Fruit fly (Drosophila melanogaster) whole organism, embryonic: ENCODE data around the gene CG3748.
A peak's percentile ranks its signal among the peaks of the same experiment; 100 is the strongest.

Experiments
- Abd-B ChIP-seq: fragments of 200-800 bp; sonication (Bioruptor generic); optimal IDR thresholded peaks from 2 replicates; lab custom pipeline; 2018; ENCODE audit warnings: missing biosample characterization, mild to moderate bottlenecking, missing genetic modification characterization, moderate library complexity
- Antp ChIP-seq: fragments of 200-800 bp; sonication (Bioruptor generic); optimal IDR thresholded peaks from 3 replicates; lab custom pipeline; 2016; ENCODE audit warnings: missing biosample characterization, missing genetic modification characterization
- BEAF-32 ChIP-seq: fragments of 200-800 bp; sonication (Bioruptor generic); optimal IDR thresholded peaks from 3 replicates; lab custom pipeline; 2017; ENCODE audit warnings: missing biosample characterization, missing genetic modification characterization, mild to moderate bottlenecking, moderate library complexity, missing genetic modification reagents
- BtbVII ChIP-seq: fragments of 200-800 bp; sonication (Bioruptor generic); optimal IDR thresholded peaks from 3 replicates; lab custom pipeline; 2017; ENCODE audit warnings: missing biosample characterization, mild to moderate bottlenecking, missing genetic modification characterization
- CG10267 ChIP-seq: fragments of 200-800 bp; sonication (Bioruptor generic); optimal IDR thresholded peaks from 2 replicates; lab custom pipeline; 2018; ENCODE audit warnings: missing biosample characterization, mild to moderate bottlenecking, missing genetic modification characterization, moderate library complexity
- CG10462 ChIP-seq: fragments of 200-800 bp; sonication (Bioruptor generic); optimal IDR thresholded peaks from 2 replicates; lab custom pipeline; 2016; ENCODE audit warnings: missing biosample characterization, missing genetic modification characterization
- CG12391 ChIP-seq: fragments of 200-800 bp; sonication (Bioruptor generic); optimal IDR thresholded peaks from 3 replicates; lab custom pipeline; 2018; ENCODE audit warnings: missing biosample characterization, mild to moderate bottlenecking, missing genetic modification characterization, moderate library complexity
- CG13894 ChIP-seq: fragments of 200-800 bp; sonication (Bioruptor generic); optimal IDR thresholded peaks from 3 replicates; lab custom pipeline; 2018; ENCODE audit warnings: missing biosample characterization, mild to moderate bottlenecking, missing genetic modification characterization, moderate library complexity
- CG15514 ChIP-seq: fragments of 200-800 bp; sonication (Bioruptor generic); optimal IDR thresholded peaks from 3 replicates; lab custom pipeline; 2017; ENCODE audit warnings: missing biosample characterization, missing genetic modification characterization, mild to moderate bottlenecking, moderate library complexity, missing genetic modification reagents
- CG1832 ChIP-seq: fragments of 200-800 bp; sonication (Bioruptor generic); optimal IDR thresholded peaks from 2 replicates; lab custom pipeline; 2017; ENCODE audit warnings: missing biosample characterization, mild to moderate bottlenecking, missing genetic modification characterization, inconsistent platforms
- CG18764 ChIP-seq: fragments of 200-800 bp; sonication (Bioruptor generic); optimal IDR thresholded peaks from 3 replicates; lab custom pipeline; 2016; ENCODE audit warnings: missing biosample characterization, missing genetic modification characterization
- CG32532 ChIP-seq: fragments of 200-800 bp; sonication (Bioruptor generic); IDR thresholded peaks from 2 replicates; pipeline ENCODE4 v1.3.6; 2022; ENCODE audit warnings: missing biosample characterization, missing genetic modification characterization
- CG33213 ChIP-seq: fragments of 200-800 bp; sonication (Bioruptor generic); optimal IDR thresholded peaks from 3 replicates; lab custom pipeline; 2016; ENCODE audit warnings: missing biosample characterization, missing genetic modification characterization
- CG3847 ChIP-seq: fragments of 200-800 bp; sonication (Bioruptor generic); IDR thresholded peaks from 2 replicates; pipeline ENCODE4 v1.3.6; 2022; ENCODE audit warnings: missing biosample characterization, missing genetic modification characterization
- CG6683 ChIP-seq: fragments of 200-800 bp; sonication (Bioruptor generic); optimal IDR thresholded peaks from 2 replicates; lab custom pipeline; 2017; ENCODE audit warnings: missing biosample characterization, mild to moderate bottlenecking, missing genetic modification characterization, missing genetic modification reagents
- CG6689 ChIP-seq: fragments of 200-800 bp; sonication (Bioruptor generic); IDR thresholded peaks from 2 replicates; pipeline ENCODE4 v1.3.6; 2022; ENCODE audit warnings: missing biosample characterization, missing genetic modification characterization
- CG6765 ChIP-seq: fragments of 200-800 bp; sonication (Bioruptor generic); optimal IDR thresholded peaks from 3 replicates; lab custom pipeline; 2017; ENCODE audit warnings: missing biosample characterization, mild to moderate bottlenecking, missing genetic modification characterization
- CG7372 ChIP-seq: fragments of 200-800 bp; sonication (Bioruptor generic); IDR thresholded peaks from 2 replicates; pipeline ENCODE4 v1.3.6; 2022; ENCODE audit warnings: missing biosample characterization, missing genetic modification characterization
- Dll ChIP-seq: fragments of 200-800 bp; sonication (Bioruptor generic); IDR thresholded peaks from 4 replicates; pipeline ENCODE4 v1.3.6; 2022; ENCODE audit warnings: missing biosample characterization, missing genetic modification characterization; ENCODE audit not compliant: partially characterized antibody
- Doc2 ChIP-seq: fragments of 200-800 bp; sonication (Bioruptor generic); IDR thresholded peaks from 2 replicates; pipeline ENCODE4 v1.3.6; 2022; ENCODE audit warnings: missing biosample characterization, missing genetic modification characterization
- Dref ChIP-seq: fragments of 200-800 bp; sonication (Bioruptor generic); IDR thresholded peaks from 2 replicates; pipeline ENCODE4 v1.3.6; 2022; ENCODE audit warnings: missing biosample characterization, missing genetic modification characterization
- E2f1 ChIP-seq: fragments of 200-800 bp; sonication (Bioruptor generic); IDR thresholded peaks from 2 replicates; pipeline ENCODE4 v1.3.6; 2022; ENCODE audit warnings: missing biosample characterization, missing genetic modification characterization
- Ets65A ChIP-seq: fragments of 200-800 bp; sonication (Bioruptor generic); peaks from one replicate; lab custom pipeline; 2016; ENCODE audit warnings: missing biosample characterization, missing genetic modification characterization
- H2.0 ChIP-seq: fragments of 200-800 bp; sonication (Bioruptor generic); IDR thresholded peaks from 2 replicates; pipeline ENCODE4 v1.3.6; 2022; ENCODE audit warnings: missing biosample characterization, missing genetic modification characterization
- HmgD ChIP-seq: fragments of 200-800 bp; sonication (Bioruptor generic); optimal IDR thresholded peaks from 3 replicates; lab custom pipeline; 2016; ENCODE audit warnings: missing biosample characterization, missing genetic modification characterization
- HmgZ ChIP-seq: fragments of 200-800 bp; sonication (Bioruptor generic); optimal IDR thresholded peaks from 2 replicates; lab custom pipeline; 2018; ENCODE audit warnings: missing biosample characterization, mild to moderate bottlenecking, missing genetic modification characterization
- Myb ChIP-seq: fragments of 200-800 bp; sonication (Bioruptor generic); optimal IDR thresholded peaks from 2 replicates; lab custom pipeline; 2016; ENCODE audit warnings: missing biosample characterization, missing genetic modification characterization
- Rfx ChIP-seq: fragments of 200-800 bp; sonication (Bioruptor generic); IDR thresholded peaks from 2 replicates; pipeline ENCODE4 v1.3.6; 2022; ENCODE audit warnings: missing biosample characterization, missing genetic modification characterization
- Sin3A ChIP-seq: fragments of >200 bp; optimal IDR thresholded peaks from 2 replicates; lab custom pipeline; 2018
- Six4 ChIP-seq: fragments of 200-800 bp; sonication (Bioruptor generic); optimal IDR thresholded peaks from 2 replicates; lab custom pipeline; 2016; ENCODE audit warnings: missing biosample characterization, missing genetic modification characterization
- Taf1 ChIP-seq: fragments of 200-800 bp; sonication (Bioruptor generic); IDR thresholded peaks from 2 replicates; pipeline ENCODE4 v1.3.6; 2022; ENCODE audit warnings: missing biosample characterization, missing genetic modification characterization
- abd-A ChIP-seq: fragments of 200-800 bp; sonication (Bioruptor generic); optimal IDR thresholded peaks from 3 replicates; lab custom pipeline; 2019; ENCODE audit warnings: missing biosample characterization, mild to moderate bottlenecking, missing genetic modification characterization, moderate library complexity
- al ChIP-seq: fragments of 200-800 bp; sonication (Bioruptor generic); IDR thresholded peaks from 2 replicates; pipeline ENCODE4 v1.3.6; 2022; ENCODE audit warnings: missing biosample characterization, missing genetic modification characterization
- btn ChIP-seq: fragments of 200-800 bp; sonication (Bioruptor generic); optimal IDR thresholded peaks from 2 replicates; lab custom pipeline; 2016; ENCODE audit warnings: missing biosample characterization, missing genetic modification characterization
- cg ChIP-seq: fragments of 200-800 bp; sonication (Bioruptor generic); optimal IDR thresholded peaks from 3 replicates; lab custom pipeline; 2019; ENCODE audit warnings: missing biosample characterization, mild to moderate bottlenecking, missing genetic modification characterization, moderate library complexity
- chif ChIP-seq, 2 experiments: fragments of 200-800 bp; sonication (Bioruptor generic); optimal IDR thresholded peaks; 3 replicates each; lab custom pipeline; 2016; ENCODE audit warnings: missing biosample characterization in 2 of 2, missing genetic modification characterization in 2 of 2
- dmrt99B ChIP-seq: fragments of 200-800 bp; sonication (Bioruptor generic); optimal IDR thresholded peaks from 2 replicates; lab custom pipeline; 2018; ENCODE audit warnings: missing biosample characterization, mild to moderate bottlenecking, missing genetic modification characterization, moderate library complexity
- fd102C ChIP-seq: fragments of 200-800 bp; sonication (Bioruptor generic); optimal IDR thresholded peaks from 2 replicates; lab custom pipeline; 2018; ENCODE audit warnings: missing biosample characterization, mild to moderate bottlenecking, missing genetic modification characterization, moderate library complexity
- gsb-n ChIP-seq: fragments of 200-800 bp; sonication (Bioruptor generic); optimal IDR thresholded peaks from 3 replicates; lab custom pipeline; 2018; ENCODE audit warnings: missing biosample characterization, mild to moderate bottlenecking, missing genetic modification characterization
- inv ChIP-seq: fragments of 200-800 bp; sonication (Bioruptor generic); IDR thresholded peaks from 2 replicates; pipeline ENCODE4 v1.3.6; 2022; ENCODE audit warnings: missing biosample characterization, missing genetic modification characterization; ENCODE audit not compliant: partially characterized antibody
- knrl ChIP-seq: fragments of 200-800 bp; sonication (Bioruptor generic); IDR thresholded peaks from 3 replicates; pipeline ENCODE4 v1.3.6; 2022; ENCODE audit warnings: missing biosample characterization, missing genetic modification characterization; ENCODE audit not compliant: partially characterized antibody
- lmd ChIP-seq: fragments of 200-800 bp; sonication (Bioruptor generic); IDR thresholded peaks from 2 replicates; pipeline ENCODE4 v1.3.6; 2022; ENCODE audit warnings: missing biosample characterization, missing genetic modification characterization
- pita ChIP-seq: fragments of 200-800 bp; sonication (Bioruptor generic); optimal IDR thresholded peaks from 2 replicates; lab custom pipeline; 2017; ENCODE audit warnings: missing biosample characterization, mild to moderate bottlenecking, missing genetic modification characterization
- scrt ChIP-seq: fragments of 200-800 bp; sonication (Bioruptor generic); optimal IDR thresholded peaks from 2 replicates; lab custom pipeline; 2018; ENCODE audit warnings: missing biosample characterization, mild to moderate bottlenecking, missing genetic modification characterization, moderate library complexity
- sens ChIP-seq: fragments of 200-800 bp; sonication (Bioruptor generic); peaks from one replicate; lab custom pipeline; 2016; ENCODE audit warnings: missing biosample characterization, missing genetic modification characterization
- slou ChIP-seq: fragments of 200-800 bp; sonication (Bioruptor generic); optimal IDR thresholded peaks from 3 replicates; lab custom pipeline; 2016; ENCODE audit warnings: missing biosample characterization, missing genetic modification characterization
- unc-4 ChIP-seq: fragments of 200-800 bp; sonication (Bioruptor generic); IDR thresholded peaks from 2 replicates; pipeline ENCODE4 v1.3.6; 2022; ENCODE audit warnings: missing biosample characterization, missing genetic modification characterization; ENCODE audit not compliant: partially characterized antibody

Gene CG3748

DNA sequence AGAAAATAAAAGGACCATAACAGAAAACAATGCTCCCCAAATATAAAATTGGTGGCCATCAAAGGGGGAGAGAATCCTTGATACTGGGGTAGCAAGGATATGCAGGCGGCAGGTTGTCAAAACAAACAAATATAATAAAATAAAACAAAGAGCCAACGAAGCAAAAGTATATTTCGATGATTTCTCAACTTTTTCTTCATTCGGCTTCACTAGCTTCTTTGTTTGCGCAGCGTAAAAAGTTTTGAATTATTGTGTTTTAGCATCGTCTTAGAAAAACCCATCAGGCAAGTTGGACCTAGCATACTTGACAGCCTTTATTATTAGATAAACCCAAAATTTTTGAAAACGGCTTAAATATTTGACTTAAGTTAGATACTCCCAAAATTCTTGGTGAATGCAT is at the start of gene CG3748:
CG3748 (plus strand) TSS at position 301 of the 400 bp plus-strand sequence.
- TF ChIP-seq cg (GFP tag; lab: Kevin White, UChicago) (no peak), CG12391 (tag; lab: Kevin White, UChicago) (no peak), BtbVII (no peak), Taf1 (no peak), Dll (GFP tag; lab: Robert Waterston, UW) (no peak), E2f1 (GFP tag; lab: Robert Waterston, UW) (no peak), al (GFP tag; lab: Robert Waterston, UW) (no peak), dmrt99B (tag; lab: Kevin White, UChicago) (no peak), Antp (GFP tag; lab: Kevin White, UChicago) (no peak), sens (GFP tag; lab: Kevin White, UChicago) (no peak), HmgZ (tag; lab: Kevin White, UChicago) (no peak), CG10462 (GFP tag; lab: Kevin White, UChicago) (no peak), CG33213 (GFP tag; lab: Kevin White, UChicago) (no peak), gsb-n (tag; lab: Kevin White, UChicago) (no peak)
- TF ChIP-seq, all 482 proteins: peak for 0

DNA sequence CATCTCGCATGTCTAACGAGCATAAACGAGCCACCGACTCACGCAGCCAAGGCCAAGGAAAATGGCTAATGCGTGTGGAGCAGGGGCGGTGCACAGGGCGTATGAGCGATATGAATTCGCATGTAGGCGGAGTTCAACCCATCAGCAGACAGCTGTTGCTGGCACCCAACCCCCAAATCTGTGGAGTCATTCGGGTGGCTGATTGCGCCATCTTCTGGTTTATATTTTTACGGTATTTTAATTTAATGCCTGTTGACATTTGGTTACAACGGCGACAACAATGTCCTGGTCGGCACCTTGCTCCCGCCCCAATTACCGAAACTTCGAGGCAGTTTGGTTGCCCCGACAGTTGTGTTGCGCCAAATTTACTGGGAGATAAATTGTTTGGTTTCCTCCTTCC is 21.6 kb upstream of the CG3748 start:
- TF ChIP-seq scrt (GFP tag; lab: Kevin White, UChicago) (peak; percentile 77), Dref (GFP tag; lab: Robert Waterston, UW) (0 out of 2 replicates have a peak, but pooled peaks have one; percentile 5), Ets65A (GFP tag; lab: Kevin White, UChicago) (peak; percentile 24), CG7372 (0 out of 2 replicates have a peak, but pooled peaks have one; percentile 10), abd-A (tag; lab: Kevin White, UChicago) (peak; percentile 56), CG13894 (tag; lab: Kevin White, UChicago) (peak; percentile 9), knrl (GFP tag; lab: Robert Waterston, UW) (no peak), CG18764 (GFP tag; lab: Kevin White, UChicago) (no peak)
- TF ChIP-seq, all 482 proteins: peak for 6

DNA sequence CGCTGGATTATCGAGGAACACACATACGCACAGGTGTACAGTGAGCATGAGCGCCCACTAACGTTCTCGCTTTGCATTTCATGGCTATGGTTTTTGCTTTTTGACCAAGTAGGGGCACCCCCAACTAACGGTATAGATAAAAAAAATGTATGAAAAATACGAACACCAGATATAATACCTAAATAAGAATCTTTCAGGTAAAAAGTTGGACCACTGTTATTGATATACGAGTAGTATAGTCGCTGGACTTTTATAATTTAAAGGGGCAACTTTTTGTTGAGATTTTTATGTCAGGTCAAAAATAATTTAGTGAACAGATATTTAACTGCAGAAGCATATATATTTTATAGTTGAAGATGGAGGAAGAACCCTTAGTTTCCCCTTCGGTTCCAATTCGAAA is 15.2 kb upstream of the CG3748 start, which contains the start of gene CG17005:
CG17005 (plus strand) TSS at position 301 of the 400 bp plus-strand sequence.
- TF ChIP-seq btn (no peak), Myb (GFP tag; lab: Kevin White, UChicago) (no peak), H2.0 (GFP tag; lab: Robert Waterston, UW) (no peak), inv (GFP tag; lab: Robert Waterston, UW) (no peak), lmd (GFP tag; lab: Robert Waterston, UW) (no peak), sens (GFP tag; lab: Kevin White, UChicago) (peak; percentile 4), Six4 (GFP tag; lab: Kevin White, UChicago) (no peak), CG1832 (GFP tag; lab: Kevin White, UChicago) (no peak), fd102C (GFP tag; lab: Kevin White, UChicago) (no peak)

- peak; percentile 47 for TF ChIP-seq BEAF-32 (GFP tag; lab: Kevin White, UChicago)
- TF ChIP-seq unc-4 (GFP tag; lab: Robert Waterston, UW): no peak
- no peak for TF ChIP-seq chif (GFP tag; optimal IDR thresholded peaks at IDR 0.05; lab: Kevin White, UChicago)
- TF ChIP-seq CG32532 (GFP tag; lab: Robert Waterston, UW): no peak
- peak; percentile 22 for TF ChIP-seq Sin3A (lab: Kevin White, UChicago)
- TF ChIP-seq slou (GFP tag; lab: Kevin White, UChicago): no peak
- TF ChIP-seq CG6689: no peak
- TF ChIP-seq CG15514 (GFP tag; lab: Kevin White, UChicago): peak; percentile 59
- no peak for TF ChIP-seq Doc2 (GFP tag; lab: Robert Waterston, UW)
- peak; percentile 20 for TF ChIP-seq Abd-B (GFP tag; lab: Kevin White, UChicago)
- TF ChIP-seq pita (GFP tag; lab: Kevin White, UChicago): peak; percentile 72
- TF ChIP-seq CG10267: peak; percentile 62
- no peak for TF ChIP-seq CG6683 (GFP tag; lab: Kevin White, UChicago)
- peak; percentile 75 for TF ChIP-seq HmgD (GFP tag; lab: Kevin White, UChicago)
- no peak for TF ChIP-seq Rfx (GFP tag; lab: Robert Waterston, UW)
- TF ChIP-seq CG6765: no peak
- peak; percentile 100 for TF ChIP-seq CG3847 (GFP tag; lab: Robert Waterston, UW)
These were observed 12.0 kb upstream of the CG3748 start, which contains the start of gene Cks30A for dm6 chr2L:9330628-9331027. TSS of gene Cks30A (plus strand) at chr2L:9330763.
